Fruit fly (Drosophila melanogaster) whole organism, prepupa: ENCODE measurements around the gene fbl.

Source experiments
- Blimp-1 ChIP-seq: fragments of 200-800 bp; sonication (Bioruptor generic); optimal IDR thresholded peaks from 3 replicates; lab custom pipeline; 2017; ENCODE audit warnings: missing biosample characterization, missing genetic modification characterization, mild to moderate bottlenecking, moderate library complexity, missing genetic modification reagents
- CG10631 ChIP-seq: fragments of 200-800 bp; sonication (Bioruptor generic); optimal IDR thresholded peaks from 2 replicates; lab custom pipeline; 2016; ENCODE audit warnings: missing biosample characterization, missing genetic modification characterization
- CG10669 ChIP-seq: fragments of 200-800 bp; sonication (Bioruptor generic); optimal IDR thresholded peaks from 3 replicates; lab custom pipeline; 2018; ENCODE audit warnings: missing biosample characterization, mild to moderate bottlenecking, missing genetic modification characterization, moderate library complexity
- CG11294 ChIP-seq: fragments of 200-800 bp; sonication (Bioruptor generic); IDR thresholded peaks from 2 replicates; pipeline ENCODE4 v1.3.6; 2022; ENCODE audit warnings: missing biosample characterization, missing genetic modification characterization
- CG11762 ChIP-seq: fragments of 200-800 bp; sonication (Bioruptor generic); optimal IDR thresholded peaks from 3 replicates; lab custom pipeline; 2016; ENCODE audit warnings: missing biosample characterization, missing genetic modification characterization; ENCODE audit not compliant: insufficient read depth
- CG11902 ChIP-seq: fragments of 200-800 bp; sonication (Bioruptor generic); optimal IDR thresholded peaks from 3 replicates; lab custom pipeline; 2016; ENCODE audit warnings: missing biosample characterization, missing genetic modification characterization
- CG15336 ChIP-seq: fragments of 200-800 bp; sonication (Bioruptor generic); IDR thresholded peaks from 2 replicates; pipeline ENCODE4 v1.3.6; 2022; ENCODE audit warnings: missing biosample characterization, missing genetic modification characterization
- CG16779 ChIP-seq: fragments of 200-800 bp; sonication (Bioruptor generic); optimal IDR thresholded peaks from 3 replicates; lab custom pipeline; 2017; ENCODE audit warnings: missing biosample characterization, mild to moderate bottlenecking, missing genetic modification characterization
- CG31627 ChIP-seq: fragments of 200-800 bp; sonication (Bioruptor generic); optimal IDR thresholded peaks from 3 replicates; lab custom pipeline; 2016; ENCODE audit warnings: missing biosample characterization, missing genetic modification characterization
- CG32006 ChIP-seq: fragments of 200-800 bp; sonication (Bioruptor generic); optimal IDR thresholded peaks from 3 replicates; lab custom pipeline; 2017; ENCODE audit warnings: missing biosample characterization, mild to moderate bottlenecking, missing genetic modification characterization
- CG34406 ChIP-seq: fragments of 200-800 bp; sonication (Bioruptor generic); optimal IDR thresholded peaks from 3 replicates; lab custom pipeline; 2016; ENCODE audit warnings: missing biosample characterization, missing genetic modification characterization
- CG3919 ChIP-seq: fragments of 200-800 bp; sonication (Bioruptor generic); optimal IDR thresholded peaks from 3 replicates; lab custom pipeline; 2016; ENCODE audit warnings: missing biosample characterization, missing genetic modification characterization
- CG4318 ChIP-seq: fragments of 200-800 bp; sonication (Bioruptor generic); optimal IDR thresholded peaks from 3 replicates; lab custom pipeline; 2017; ENCODE audit warnings: missing biosample characterization, mild to moderate bottlenecking, missing genetic modification characterization
- CG6163 ChIP-seq: fragments of 200-800 bp; sonication (Bioruptor generic); IDR thresholded peaks from 3 replicates; pipeline ENCODE4 v1.3.6; 2022; ENCODE audit warnings: missing biosample characterization, missing genetic modification characterization
- CG6276 ChIP-seq: fragments of 200-800 bp; sonication (Bioruptor generic); optimal IDR thresholded peaks from 2 replicates; lab custom pipeline; 2017; ENCODE audit warnings: missing biosample characterization, mild to moderate bottlenecking, missing genetic modification characterization
- CG8632 ChIP-seq: fragments of 200-800 bp; sonication (Bioruptor generic); optimal IDR thresholded peaks from 3 replicates; lab custom pipeline; 2016; ENCODE audit warnings: missing biosample characterization, missing genetic modification characterization
- CG9139 ChIP-seq: fragments of 200-800 bp; sonication (Bioruptor generic); optimal IDR thresholded peaks from 3 replicates; lab custom pipeline; 2017; ENCODE audit warnings: missing biosample characterization, mild to moderate bottlenecking, missing genetic modification characterization
- Eip75B ChIP-seq: fragments of 200-800 bp; sonication (Bioruptor generic); optimal IDR thresholded peaks from 3 replicates; lab custom pipeline; 2016; ENCODE audit warnings: missing biosample characterization, missing genetic modification characterization
- Eip78C ChIP-seq: fragments of 200-800 bp; sonication (Bioruptor generic); peaks from one replicate; lab custom pipeline; 2016; ENCODE audit warnings: missing biosample characterization, missing genetic modification characterization
- Eip93F ChIP-seq: fragments of 200-800 bp; sonication (Bioruptor generic); optimal IDR thresholded peaks from 2 replicates; lab custom pipeline; 2016; ENCODE audit warnings: missing biosample characterization, mild to moderate bottlenecking, missing genetic modification characterization
- Ets96B ChIP-seq: fragments of 200-800 bp; optimal IDR thresholded peaks from 2 replicates; lab custom pipeline; 2019; ENCODE audit warnings: missing biosample characterization, mild to moderate bottlenecking, missing genetic modification characterization, moderate library complexity
- Gug ChIP-seq: fragments of 200-800 bp; sonication (Bioruptor generic); IDR thresholded peaks from 2 replicates; pipeline ENCODE4 v1.3.6; 2022; ENCODE audit warnings: missing biosample characterization, missing genetic modification characterization
- Hr39 ChIP-seq: fragments of 200-800 bp; sonication (Bioruptor generic); optimal IDR thresholded peaks from 2 replicates; lab custom pipeline; 2016; ENCODE audit warnings: missing biosample characterization, missing genetic modification characterization
- Hr4 ChIP-seq: fragments of 200-800 bp; sonication (Bioruptor generic); optimal IDR thresholded peaks from 3 replicates; lab custom pipeline; 2016; ENCODE audit warnings: missing biosample characterization, missing genetic modification characterization
- Lpt ChIP-seq: fragments of 200-800 bp; sonication (Bioruptor generic); optimal IDR thresholded peaks from 3 replicates; lab custom pipeline; 2016; ENCODE audit warnings: missing biosample characterization, missing genetic modification characterization
- OdsH ChIP-seq: fragments of 200-800 bp; sonication (Bioruptor generic); optimal IDR thresholded peaks from 3 replicates; lab custom pipeline; 2016; ENCODE audit warnings: missing biosample characterization, missing genetic modification characterization
- Smox ChIP-seq: fragments of 200-800 bp; sonication (Bioruptor generic); optimal IDR thresholded peaks from 3 replicates; lab custom pipeline; 2016; ENCODE audit warnings: missing biosample characterization, missing genetic modification characterization
- Sox102F ChIP-seq: fragments of 200-800 bp; sonication (Bioruptor generic); optimal IDR thresholded peaks from 2 replicates; lab custom pipeline; 2016; ENCODE audit warnings: missing biosample characterization, mild to moderate bottlenecking, missing genetic modification characterization
- Sox14 ChIP-seq: fragments of 200-800 bp; sonication (Bioruptor generic); optimal IDR thresholded peaks from 3 replicates; lab custom pipeline; 2016; ENCODE audit warnings: missing biosample characterization, missing genetic modification characterization
- Sox15 ChIP-seq: fragments of 200-800 bp; sonication (Bioruptor generic); optimal IDR thresholded peaks from 3 replicates; lab custom pipeline; 2016; ENCODE audit warnings: missing biosample characterization, missing genetic modification characterization
- achi ChIP-seq: fragments of 200-800 bp; sonication (Bioruptor generic); optimal IDR thresholded peaks from 3 replicates; lab custom pipeline; 2016; ENCODE audit warnings: missing biosample characterization, missing genetic modification characterization
- acj6 ChIP-seq: fragments of 200-800 bp; sonication (Bioruptor generic); optimal IDR thresholded peaks from 3 replicates; lab custom pipeline; 2016; ENCODE audit warnings: missing biosample characterization, missing genetic modification characterization
- cyc ChIP-seq: fragments of 200-800 bp; sonication (Bioruptor generic); optimal IDR thresholded peaks from 3 replicates; lab custom pipeline; 2016; ENCODE audit warnings: missing biosample characterization, missing genetic modification characterization
- dac ChIP-seq: fragments of 200-800 bp; sonication (Bioruptor generic); optimal IDR thresholded peaks from 2 replicates; lab custom pipeline; 2017; ENCODE audit warnings: missing biosample characterization, mild to moderate bottlenecking, missing genetic modification characterization
- eg ChIP-seq: fragments of 200-800 bp; sonication (Bioruptor generic); IDR thresholded peaks from 3 replicates; pipeline ENCODE4 v1.3.6; 2022; ENCODE audit warnings: missing biosample characterization, missing genetic modification characterization
- fd59A ChIP-seq: fragments of 200-800 bp; sonication (Bioruptor generic); optimal IDR thresholded peaks from 2 replicates; lab custom pipeline; 2017; ENCODE audit warnings: missing biosample characterization, mild to moderate bottlenecking, missing genetic modification characterization, missing genetic modification reagents
- fd85E ChIP-seq: fragments of 200-800 bp; sonication (Bioruptor generic); optimal IDR thresholded peaks from 3 replicates; lab custom pipeline; 2016; ENCODE audit warnings: missing biosample characterization, missing genetic modification characterization
- lz ChIP-seq: fragments of 200-800 bp; sonication (Bioruptor generic); optimal IDR thresholded peaks from 3 replicates; lab custom pipeline; 2016; ENCODE audit warnings: missing biosample characterization, missing genetic modification characterization
- net ChIP-seq: fragments of 200-800 bp; sonication (Bioruptor generic); optimal IDR thresholded peaks from 3 replicates; lab custom pipeline; 2016; ENCODE audit warnings: missing biosample characterization, missing genetic modification characterization
- salr ChIP-seq, 2 experiments: fragments of 200-800 bp; sonication (Bioruptor generic); optimal IDR thresholded peaks; 3 replicates each; lab custom pipeline; 2016 to 2018; ENCODE audit warnings: missing biosample characterization in 2 of 2, missing genetic modification characterization in 2 of 2, mild to moderate bottlenecking in 1 of 2
- ss ChIP-seq, 2 experiments: fragments of 200-800 bp; sonication (Bioruptor generic); optimal IDR thresholded peaks; 2 replicates in 1 of 2; 3 replicates in 1 of 2; lab custom pipeline; 2017 to 2018; ENCODE audit warnings: mild to moderate bottlenecking in 2 of 2, missing biosample characterization in 2 of 2, missing genetic modification characterization in 2 of 2, moderate library complexity in 1 of 2
- svp ChIP-seq: fragments of 200-800 bp; sonication (Bioruptor generic); peaks from one replicate; lab custom pipeline; 2016; ENCODE audit warnings: missing biosample characterization, missing genetic modification characterization
- vri ChIP-seq: fragments of 200-800 bp; sonication (Bioruptor generic); optimal IDR thresholded peaks from 3 replicates; lab custom pipeline; 2016; ENCODE audit warnings: missing biosample characterization, mild to moderate bottlenecking, missing genetic modification characterization

Gene fbl

dm6 chr3L:20347762-20348580, 36.3 kb upstream of the fbl start, which contains the start of the genes Rbbp5 and eRF1 (continued):
- peak; percentile 51 for TF ChIP-seq Sox15
- peak; percentile 45 for TF ChIP-seq CG8632
- no peak for TF ChIP-seq salr (GFP tag; optimal IDR thresholded peaks at IDR 0.05; lab: Kevin White, UChicago)
- TF ChIP-seq Ets96B = peak; percentile 53
- no peak for TF ChIP-seq Hr39 (GFP tag; lab: Kevin White, UChicago)
- TF ChIP-seq achi (GFP tag; lab: Kevin White, UChicago) = peak; percentile 58
- no peak for TF ChIP-seq CG32006 (GFP tag; lab: Kevin White, UChicago)
- TF ChIP-seq CG3919 = peak; percentile 73
- TF ChIP-seq Lpt (GFP tag; lab: Kevin White, UChicago) = peak; percentile 4
- TF ChIP-seq OdsH (GFP tag; lab: Kevin White, UChicago) = peak; percentile 79
- peak; percentile 70 for TF ChIP-seq Eip78C (GFP tag; lab: Kevin White, UChicago)
- peak; percentile 71 for TF ChIP-seq Smox (GFP tag; lab: Kevin White, UChicago)
- TF ChIP-seq CG6163 (GFP tag; lab: Robert Waterston, UW) = no peak
- TF ChIP-seq Gug (GFP tag; lab: Robert Waterston, UW) = peak; percentile 51; the same call in 1 of the 2 replicates
- TF ChIP-seq cyc (GFP tag; lab: Kevin White, UChicago) = peak; percentile 72
- TF ChIP-seq CG6276 (GFP tag; lab: Kevin White, UChicago) = peak; percentile 24
- TF ChIP-seq Blimp-1 (GFP tag; lab: Kevin White, UChicago) = no peak
- TF ChIP-seq Sox14 (GFP tag; lab: Kevin White, UChicago) = peak; percentile 46
- peak; percentile 45; the same call in 1 of the 2 replicates for TF ChIP-seq CG11294
- peak; percentile 31 for TF ChIP-seq CG34406 (GFP tag; lab: Kevin White, UChicago)
- peak; percentile 33 for TF ChIP-seq Eip75B (GFP tag; lab: Kevin White, UChicago)
- TF ChIP-seq Hr4 (GFP tag; lab: Kevin White, UChicago) = peak; percentile 73
- TF ChIP-seq acj6 (GFP tag; lab: Kevin White, UChicago) = peak; percentile 76
- no peak for TF ChIP-seq fd85E (GFP tag; lab: Kevin White, UChicago)
- no peak for TF ChIP-seq CG4318
- TF ChIP-seq CG15336 (GFP tag; lab: Robert Waterston, UW) = no peak; the same call in none of the 2 replicates
- TF ChIP-seq eg (GFP tag; lab: Robert Waterston, UW) = no peak; the same call in 2 of the 3 replicates
- peak; percentile 4 for TF ChIP-seq CG9139 (GFP tag; lab: Kevin White, UChicago)
- TF ChIP-seq dac (GFP tag; lab: Kevin White, UChicago) = no peak
- peak; percentile 72 for TF ChIP-seq CG31627 (GFP tag; lab: Kevin White, UChicago)
- TF ChIP-seq ss (GFP tag; optimal IDR thresholded peaks at IDR 0.05; lab: Kevin White, UChicago) = peak in 1 of 2 experiments; percentile 1
- peak; percentile 82 for TF ChIP-seq svp (GFP tag; lab: Kevin White, UChicago)

DNA sequence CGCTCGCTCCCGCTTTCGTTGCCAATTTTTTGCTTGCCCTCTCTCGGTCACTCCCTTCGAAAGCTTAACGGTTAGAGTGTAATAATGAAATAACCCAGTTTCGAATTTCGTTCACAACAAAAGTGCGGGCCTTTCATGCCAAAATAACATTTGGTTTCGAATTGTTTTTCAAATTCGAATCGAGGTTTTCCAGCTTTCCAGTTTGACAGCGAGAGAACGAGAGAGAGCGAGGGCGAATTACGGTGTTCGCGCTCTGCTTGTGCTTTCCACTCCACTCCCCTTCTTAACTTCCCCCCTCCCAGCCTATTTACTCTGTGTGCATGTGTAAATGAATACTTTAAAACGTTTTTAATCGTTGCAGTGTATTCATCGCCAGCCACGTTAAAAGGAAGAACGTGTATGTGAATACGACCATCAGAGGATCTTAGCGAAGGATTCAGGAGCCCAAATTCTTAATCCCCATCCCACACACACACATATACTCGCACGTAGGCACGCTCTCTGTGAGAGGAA, 35.6 kb upstream of the fbl start:
- TF ChIP-seq lz (GFP tag; lab: Kevin White, UChicago) = no peak
- no peak for TF ChIP-seq acj6 (GFP tag; lab: Kevin White, UChicago)
- peak; percentile 35 for TF ChIP-seq Eip78C (GFP tag; lab: Kevin White, UChicago)

dm6 chr3L:20349333-20349924, 34.8 kb upstream of the fbl start:
- TF ChIP-seq CG4318 = no peak
- TF ChIP-seq CG11902 = no peak
- peak; percentile 73 for TF ChIP-seq Eip78C (GFP tag; lab: Kevin White, UChicago)
- no peak for TF ChIP-seq cyc (GFP tag; lab: Kevin White, UChicago)
- TF ChIP-seq fd85E (GFP tag; lab: Kevin White, UChicago) = no peak
- no peak for TF ChIP-seq Blimp-1 (GFP tag; lab: Kevin White, UChicago)
- no peak for TF ChIP-seq eg (GFP tag; lab: Robert Waterston, UW)
- TF ChIP-seq Eip75B (GFP tag; lab: Kevin White, UChicago) = peak; percentile 13
- TF ChIP-seq ss (GFP tag; optimal IDR thresholded peaks at IDR 0.05; lab: Kevin White, UChicago) = no peak
- TF ChIP-seq Sox102F = no peak
- TF ChIP-seq CG11762 (GFP tag; lab: Kevin White, UChicago) = no peak
- no peak for TF ChIP-seq CG8632
- TF ChIP-seq CG15336 (GFP tag; lab: Robert Waterston, UW) = peak; percentile 22; the same call in 1 of the 2 replicates
- no peak for TF ChIP-seq Lpt (GFP tag; lab: Kevin White, UChicago)
- TF ChIP-seq net (GFP tag; lab: Kevin White, UChicago) = no peak
- TF ChIP-seq svp (GFP tag; lab: Kevin White, UChicago) = peak; percentile 89
- no peak for TF ChIP-seq dac (GFP tag; lab: Kevin White, UChicago)
- no peak for TF ChIP-seq CG10669 (GFP tag; lab: Kevin White, UChicago)
- TF ChIP-seq CG10631 (GFP tag; lab: Kevin White, UChicago) = no peak
- TF ChIP-seq CG16779 (tag; lab: Kevin White, UChicago) = no peak
- no peak for TF ChIP-seq fd59A
- TF ChIP-seq vri (GFP tag; lab: Kevin White, UChicago) = peak; percentile 25
- TF ChIP-seq Ets96B = no peak
- no peak for TF ChIP-seq Eip93F
